Worm (Caenorhabditis elegans) whole organism, young adult: ENCODE data around the gene ubc-1.

ENCODE experiments used
- B0019.2 ChIP-seq: fragments of 200-800 bp; sonication (Bioruptor generic); conservative IDR thresholded peaks from 2 replicates; pipeline ENCODE4 v1.3.6; 2022; ENCODE audit warnings: missing genetic modification reagents, missing genetic modification characterization, missing compliant biosample characterization
- B0035.1 ChIP-seq: sonication (generic microtip); optimal IDR thresholded peaks from 2 replicates; lab custom pipeline; 2016; ENCODE audit warnings: missing genetic modification characterization, mild to moderate bottlenecking, missing compliant biosample characterization, missing genotype, missing genetic modification reagents
- F22D6.2 ChIP-seq: sonication (generic microtip); optimal IDR thresholded peaks from 2 replicates; lab custom pipeline; 2016; ENCODE audit warnings: mild to moderate bottlenecking, missing genetic modification characterization, missing compliant biosample characterization
- F39B2.1 ChIP-seq: fragments of 200-800 bp; sonication (Bioruptor generic); IDR thresholded peaks from 2 replicates; pipeline ENCODE4 v1.3.6; 2022; ENCODE audit warnings: missing genetic modification reagents, missing genetic modification characterization, missing compliant biosample characterization
- F52B5.7 ChIP-seq: sonication (generic microtip); optimal IDR thresholded peaks from 2 replicates; lab custom pipeline; 2016; ENCODE audit warnings: mild to moderate bottlenecking, missing genetic modification characterization, missing compliant biosample characterization
- T07F8.4 ChIP-seq: sonication (generic microtip); optimal IDR thresholded peaks from 2 replicates; lab custom pipeline; 2016; ENCODE audit warnings: mild to moderate bottlenecking, missing genetic modification characterization, moderate library complexity, missing compliant biosample characterization
- T26A5.8 ChIP-seq: sonication (generic microtip); optimal IDR thresholded peaks from 2 replicates; lab custom pipeline; 2016; ENCODE audit warnings: missing genetic modification characterization, missing compliant biosample characterization
- akir-1 ChIP-seq: fragments of 200-800 bp; sonication (Bioruptor generic); optimal IDR thresholded peaks from 2 replicates; lab custom pipeline; 2018; ENCODE audit warnings: mild to moderate bottlenecking, missing genetic modification characterization, moderate library complexity, missing compliant biosample characterization
- atf-7 ChIP-seq: sonication (generic microtip); optimal IDR thresholded peaks from 2 replicates; lab custom pipeline; 2017; ENCODE audit warnings: mild to moderate bottlenecking, missing genetic modification characterization, missing compliant biosample characterization
- athp-1 ChIP-seq: sonication (generic microtip); optimal IDR thresholded peaks from 2 replicates; lab custom pipeline; 2017; ENCODE audit warnings: mild to moderate bottlenecking, missing genetic modification characterization, missing compliant biosample characterization
- attf-3 ChIP-seq: fragments of 200-800 bp; sonication (Bioruptor generic); conservative IDR thresholded peaks from 2 replicates; pipeline ENCODE4 v1.3.6; 2022; ENCODE audit warnings: missing genetic modification reagents, missing genetic modification characterization, missing compliant biosample characterization
- attf-5 ChIP-seq: fragments of 200-800 bp; sonication (Bioruptor generic); optimal IDR thresholded peaks from 2 replicates; lab custom pipeline; 2018; ENCODE audit warnings: mild to moderate bottlenecking, missing genetic modification characterization, missing compliant biosample characterization
- attf-6 ChIP-seq: fragments of 200-800 bp; sonication (Bioruptor generic); IDR thresholded peaks from 2 replicates; pipeline ENCODE4 v1.3.6; 2022; ENCODE audit warnings: missing genetic modification reagents, missing genetic modification characterization, missing compliant biosample characterization
- bed-1 ChIP-seq: fragments of 200-800 bp; sonication (Bioruptor generic); IDR thresholded peaks from 2 replicates; pipeline ENCODE4 v1.3.6; 2022; ENCODE audit warnings: missing genetic modification reagents, missing genetic modification characterization, missing compliant biosample characterization
- cebp-1 ChIP-seq, 2 experiments: fragments of 200-800 bp in 1 of 2; sonication (Bioruptor generic) in 1 of 2; sonication (generic microtip) in 1 of 2; IDR thresholded peaks in 1 of 2; optimal IDR thresholded peaks in 1 of 2; 2 replicates each; pipeline versions ENCODE4 v1.3.6 to Lab custom; 2017 to 2022; ENCODE audit warnings: missing compliant biosample characterization in 2 of 2, missing genetic modification characterization in 2 of 2, mild to moderate bottlenecking in 1 of 2, missing genetic modification reagents in 1 of 2, moderate library complexity in 1 of 2
- ceh-100 ChIP-seq: fragments of 200-800 bp; sonication (Bioruptor generic); IDR thresholded peaks from 2 replicates; pipeline ENCODE4 v1.3.6; 2022; ENCODE audit warnings: missing genetic modification reagents, missing genetic modification characterization, missing compliant biosample characterization
- ceh-27 ChIP-seq: fragments of 200-800 bp; sonication (Bioruptor generic); optimal IDR thresholded peaks from 2 replicates; lab custom pipeline; 2018; ENCODE audit warnings: mild to moderate bottlenecking, missing genetic modification characterization, moderate library complexity, missing compliant biosample characterization
- ceh-40 ChIP-seq: fragments of 200-800 bp; sonication (Bioruptor generic); IDR thresholded peaks from 2 replicates; pipeline ENCODE4 v1.3.6; 2022; ENCODE audit warnings: missing genetic modification characterization, missing compliant biosample characterization
- ceh-58 ChIP-seq: fragments of 200-800 bp; sonication (Bioruptor generic); IDR thresholded peaks from 2 replicates; pipeline ENCODE4 v1.3.6; 2022; ENCODE audit warnings: missing genetic modification characterization, missing compliant biosample characterization
- ceh-91 ChIP-seq: fragments of 200-800 bp; sonication (Bioruptor generic); IDR thresholded peaks from 2 replicates; pipeline ENCODE4 v1.3.6; 2022; ENCODE audit warnings: missing genetic modification reagents, missing genetic modification characterization, missing compliant biosample characterization
- dpff-1 ChIP-seq: sonication (generic microtip); optimal IDR thresholded peaks from 2 replicates; lab custom pipeline; 2017; ENCODE audit warnings: mild to moderate bottlenecking, missing genetic modification characterization, missing compliant biosample characterization
- dpl-1 ChIP-seq: fragments of 150-350 bp; optimal IDR thresholded peaks from 2 replicates; lab custom pipeline; 2014; ENCODE audit warnings: missing biosample characterization, missing genetic modification reagents, missing genetic modification characterization
- efl-1 ChIP-seq: fragments of 150-350 bp; optimal IDR thresholded peaks from 2 replicates; lab custom pipeline; 2014; ENCODE audit warnings: missing biosample characterization, missing genetic modification reagents, missing genetic modification characterization
- hsf-1 ChIP-seq: fragments of 200-800 bp; sonication (Bioruptor generic); IDR thresholded peaks from 2 replicates; pipeline ENCODE4 v1.3.6; 2022; ENCODE audit warnings: missing genetic modification reagents, missing genetic modification characterization, missing compliant biosample characterization
- let-526 ChIP-seq: fragments of 200-800 bp; sonication (Bioruptor generic); IDR thresholded peaks from 2 replicates; pipeline ENCODE4 v1.3.6; 2022; ENCODE audit warnings: missing genetic modification reagents, missing genetic modification characterization, missing compliant biosample characterization
- let-607 ChIP-seq, 2 experiments: fragments of 200-800 bp in 1 of 2; sonication (Bioruptor generic) in 1 of 2; sonication (generic microtip) in 1 of 2; optimal IDR thresholded peaks; 2 replicates each; lab custom pipeline; 2016 to 2018; ENCODE audit warnings: mild to moderate bottlenecking in 2 of 2, missing compliant biosample characterization in 2 of 2, missing genetic modification characterization in 2 of 2, moderate library complexity in 2 of 2, missing genotype in 1 of 2
- lin-26 ChIP-seq: fragments of 200-800 bp; sonication (Bioruptor generic); IDR thresholded peaks from 2 replicates; pipeline ENCODE4 v1.3.6; 2022; ENCODE audit warnings: missing genetic modification reagents, missing genetic modification characterization, missing compliant biosample characterization
- lir-1 ChIP-seq: fragments of 200-800 bp; sonication (Bioruptor generic); conservative IDR thresholded peaks from 2 replicates; pipeline ENCODE4 v1.3.6; 2022; ENCODE audit warnings: missing genetic modification reagents, missing genetic modification characterization, missing compliant biosample characterization
- lsl-1 ChIP-seq: fragments of 200-800 bp; sonication (Bioruptor generic); optimal IDR thresholded peaks from 2 replicates; lab custom pipeline; 2018; ENCODE audit warnings: mild to moderate bottlenecking, missing genetic modification characterization, moderate library complexity, missing compliant biosample characterization
- madf-6 ChIP-seq: fragments of 200-800 bp; sonication (Bioruptor generic); IDR thresholded peaks from 2 replicates; pipeline ENCODE4 v1.3.6; 2022; ENCODE audit warnings: missing genetic modification reagents, missing genetic modification characterization, missing compliant biosample characterization
- mes-4 ChIP-seq: sonication (generic microtip); optimal IDR thresholded peaks from 2 replicates; lab custom pipeline; 2016; ENCODE audit warnings: missing genotype, missing genetic modification characterization, missing compliant biosample characterization
- nfya-1 ChIP-seq: sonication (generic microtip); optimal IDR thresholded peaks from 2 replicates; lab custom pipeline; 2017; ENCODE audit warnings: antibody characterized with exemption, missing compliant biosample characterization, missing genetic modification characterization, borderline replicate concordance; ENCODE audit not compliant: insufficient read depth
- nfyb-1 ChIP-seq: fragments of 200-800 bp; sonication (Bioruptor generic); IDR thresholded peaks from 2 replicates; pipeline ENCODE4 v1.3.6; 2022; ENCODE audit warnings: missing genetic modification reagents, missing genetic modification characterization, missing compliant biosample characterization
- nhr-179 ChIP-seq: sonication (generic microtip); optimal IDR thresholded peaks from 2 replicates; lab custom pipeline; 2016; ENCODE audit warnings: mild to moderate bottlenecking, missing genetic modification characterization, missing compliant biosample characterization
- pbrm-1 ChIP-seq: fragments of 200-800 bp; sonication (Bioruptor generic); IDR thresholded peaks from 2 replicates; pipeline ENCODE4 v1.3.6; 2022; ENCODE audit warnings: missing genetic modification reagents, missing genetic modification characterization, missing compliant biosample characterization
- pha-4 ChIP-seq: fragments of 150-350 bp; sonication (generic microtip); optimal IDR thresholded peaks from 2 replicates; lab custom pipeline; 2014; ENCODE audit warnings: missing biosample characterization, missing genetic modification reagents, missing genetic modification characterization
- rec-8 ChIP-seq, 2 experiments: sonication (generic microtip); optimal IDR thresholded peaks; 2 replicates each; lab custom pipeline; 2016; ENCODE audit warnings: mild to moderate bottlenecking in 2 of 2, missing genetic modification characterization in 2 of 2, missing genetic modification reagents in 2 of 2, missing genotype in 2 of 2, missing biosample characterization in 1 of 2, missing compliant biosample characterization in 1 of 2, moderate library complexity in 1 of 2
- rpc-1 ChIP-seq, 2 experiments: fragments of 150-350 bp in 1 of 2; sonication (generic microtip) in 1 of 2; optimal IDR thresholded peaks; 2 replicates each; lab custom pipeline; 2014 to 2018; ENCODE audit warnings: missing biosample characterization in 1 of 2, missing genetic modification characterization in 1 of 2, missing genetic modification reagents in 1 of 2, missing genotype in 1 of 2
- sea-2 ChIP-seq: fragments of 200-800 bp; sonication (Bioruptor generic); IDR thresholded peaks from 2 replicates; pipeline ENCODE4 v1.3.6; 2022; ENCODE audit warnings: missing genetic modification characterization, missing compliant biosample characterization
- snpc-1.3 ChIP-seq: sonication (generic microtip); optimal IDR thresholded peaks from 2 replicates; lab custom pipeline; 2017; ENCODE audit warnings: missing genetic modification characterization, mild to moderate bottlenecking, missing compliant biosample characterization, antibody characterized with exemption, moderate library complexity, missing genotype, missing genetic modification reagents; ENCODE audit not compliant: insufficient read depth
- sptf-2 ChIP-seq: fragments of 200-800 bp; sonication (Bioruptor generic); optimal IDR thresholded peaks from 2 replicates; lab custom pipeline; 2018; ENCODE audit warnings: mild to moderate bottlenecking, missing genetic modification characterization, missing compliant biosample characterization
- tbp1 ChIP-seq: fragments of 200-800 bp; sonication (Bioruptor generic); optimal IDR thresholded peaks from 2 replicates; lab custom pipeline; 2018; ENCODE audit warnings: mild to moderate bottlenecking, missing genetic modification characterization, missing compliant biosample characterization
- tbx-9 ChIP-seq: sonication (generic microtip); optimal IDR thresholded peaks from 2 replicates; lab custom pipeline; 2016; ENCODE audit warnings: borderline replicate concordance, missing genetic modification characterization, inconsistent platforms, missing compliant biosample characterization
- unc-62 ChIP-seq: fragments of 150-350 bp; optimal IDR thresholded peaks from 2 replicates; lab custom pipeline; 2014; ENCODE audit warnings: missing biosample characterization, missing genetic modification reagents, missing genetic modification characterization
- ztf-18 ChIP-seq: sonication (generic microtip); optimal IDR thresholded peaks from 2 replicates; lab custom pipeline; 2016; ENCODE audit warnings: missing genotype, mild to moderate bottlenecking, missing genetic modification characterization, missing compliant biosample characterization
- ztf-22 ChIP-seq: fragments of 200-800 bp; sonication (Bioruptor generic); optimal IDR thresholded peaks from 2 replicates; lab custom pipeline; 2018; ENCODE audit warnings: mild to moderate bottlenecking, missing genetic modification characterization, moderate library complexity, missing compliant biosample characterization
- ztf-28 ChIP-seq: fragments of 200-800 bp; sonication (Bioruptor generic); IDR thresholded peaks from 2 replicates; pipeline ENCODE4 v1.3.6; 2022; ENCODE audit warnings: missing genetic modification reagents, missing genetic modification characterization, missing compliant biosample characterization
- ztf-6 ChIP-seq: fragments of 200-800 bp; sonication (Bioruptor generic); IDR thresholded peaks from 2 replicates; pipeline ENCODE4 v1.3.6; 2022; ENCODE audit warnings: missing genetic modification reagents, missing genetic modification characterization, missing compliant biosample characterization

Gene ubc-1

ce11 chrIV:4093087-4093486 lies 9.7 kb upstream of the ubc-1 start (continued):
- no peak for TF ChIP-seq lsl-1 (GFP tag; lab: Kevin White, UChicago)
- TF ChIP-seq bed-1 (GFP tag; lab: Robert Waterston, UW): no peak
- no peak for TF ChIP-seq T26A5.8 (tag; lab: Kevin White, UChicago)
- no peak for TF ChIP-seq tbx-9
- no peak for TF ChIP-seq mes-4
- TF ChIP-seq unc-62 (GFP tag; lab: Kevin White, UChicago): no peak
- TF ChIP-seq pha-4: no peak
- TF ChIP-seq snpc-1.3 (tag; lab: Kevin White, UChicago): no peak
- TF ChIP-seq ztf-28: no peak
- no peak for TF ChIP-seq dpl-1
- no peak for TF ChIP-seq hsf-1 (GFP tag; lab: Robert Waterston, UW)
- TF ChIP-seq lir-1 (GFP tag; lab: Robert Waterston, UW): no peak
- TF ChIP-seq F52B5.7 (tag; lab: Kevin White, UChicago): no peak
- peak; percentile 6 to 56 for TF ChIP-seq let-607 (tag; optimal IDR thresholded peaks at IDR 0.05; lab: Kevin White, UChicago)
- TF ChIP-seq dpff-1 (tag; lab: Kevin White, UChicago): no peak
- TF ChIP-seq sea-2: no peak
- TF ChIP-seq nfya-1 (tag; lab: Kevin White, UChicago): no peak
- TF ChIP-seq B0035.1 (tag; lab: Kevin White, UChicago): no peak
- no peak for TF ChIP-seq sptf-2 (GFP tag; lab: Kevin White, UChicago)
- no peak for TF ChIP-seq cebp-1 (GFP tag; IDR thresholded peaks at IDR 0.05; lab: Robert Waterston, UW)
- TF ChIP-seq cebp-1 (tag; optimal IDR thresholded peaks at IDR 0.05; lab: Kevin White, UChicago): peak; percentile 84
- TF ChIP-seq ceh-100 (GFP tag; lab: Robert Waterston, UW): no peak
- TF ChIP-seq ztf-6 (GFP tag; lab: Robert Waterston, UW): no peak
- peak; percentile 76 for TF ChIP-seq nfyb-1 (GFP tag; lab: Robert Waterston, UW)
- TF ChIP-seq F39B2.1 (GFP tag; lab: Robert Waterston, UW): no peak
- no peak for TF ChIP-seq ceh-40 (GFP tag; lab: Robert Waterston, UW)
- TF ChIP-seq efl-1: no peak
- TF ChIP-seq ceh-58 (GFP tag; lab: Robert Waterston, UW): no peak
- TF ChIP-seq rec-8 (tag; optimal IDR thresholded peaks at IDR 0.05; lab: Kevin White, UChicago): no peak
- no peak for TF ChIP-seq athp-1 (tag; lab: Kevin White, UChicago)
- TF ChIP-seq ceh-27 (GFP tag; lab: Kevin White, UChicago): peak; percentile 41
- no peak for TF ChIP-seq attf-3 (GFP tag; lab: Robert Waterston, UW)
- TF ChIP-seq T07F8.4 (tag; lab: Kevin White, UChicago): no peak
- TF ChIP-seq attf-5 (GFP tag; lab: Kevin White, UChicago): peak; percentile 81
- TF ChIP-seq F22D6.2: no peak
- no peak for TF ChIP-seq ceh-91 (GFP tag; lab: Robert Waterston, UW)
- peak; percentile 65; the same call in 1 of the 2 replicates for TF ChIP-seq pbrm-1 (GFP tag; lab: Robert Waterston, UW)
- peak; percentile 73 for TF ChIP-seq atf-7 (tag; lab: Kevin White, UChicago)
- no peak for TF ChIP-seq rpc-1 (optimal IDR thresholded peaks at IDR 0.05; lab: Kevin White, UChicago)
- TF ChIP-seq rpc-1 (tag; optimal IDR thresholded peaks at IDR 0.05; lab: Kevin White, UChicago): no peak
- TF ChIP-seq attf-6 (GFP tag; lab: Robert Waterston, UW): no peak
- no peak for TF ChIP-seq let-526 (GFP tag; lab: Robert Waterston, UW)
- TF ChIP-seq madf-6 (GFP tag; lab: Robert Waterston, UW): no peak
- no peak for TF ChIP-seq B0019.2 (GFP tag; lab: Robert Waterston, UW)
- no peak for TF ChIP-seq nhr-179 (tag; lab: Kevin White, UChicago)
- TF ChIP-seq akir-1 (GFP tag; lab: Kevin White, UChicago): no peak
- peak; percentile 0 for TF ChIP-seq ztf-18 (tag; lab: Kevin White, UChicago)
- no peak for TF ChIP-seq lin-26 (GFP tag; lab: Robert Waterston, UW)
- TF ChIP-seq tbp1 (GFP tag; lab: Kevin White, UChicago): peak; percentile 10
- no peak for TF ChIP-seq ztf-22 (GFP tag; lab: Kevin White, UChicago)
